Worm (Caenorhabditis elegans) whole organism, young adult: ENCODE measurements around the gene cest-6.

Source experiments
- B0035.1 ChIP-seq: sonication (generic microtip); optimal IDR thresholded peaks from 2 replicates; lab custom pipeline; 2016; ENCODE audit warnings: missing genetic modification characterization, mild to moderate bottlenecking, missing compliant biosample characterization, missing genotype, missing genetic modification reagents
- B0261.1 ChIP-seq: sonication (generic microtip); optimal IDR thresholded peaks from 2 replicates; lab custom pipeline; 2016; ENCODE audit warnings: mild to moderate bottlenecking, missing genetic modification characterization, moderate library complexity, missing compliant biosample characterization
- B0336.3 ChIP-seq: fragments of 200-800 bp; sonication (Bioruptor generic); IDR thresholded peaks from 2 replicates; pipeline ENCODE4 v1.3.6; 2022; ENCODE audit warnings: missing genetic modification characterization, missing compliant biosample characterization
- C06A6.2 ChIP-seq: fragments of 200-800 bp; sonication (Bioruptor generic); conservative IDR thresholded peaks from 2 replicates; pipeline ENCODE4 v1.3.6; 2022; ENCODE audit warnings: missing genetic modification characterization, missing compliant biosample characterization
- C17E4.6 ChIP-seq: fragments of 200-800 bp; sonication (Bioruptor generic); IDR thresholded peaks from 2 replicates; pipeline ENCODE4 v1.3.6; 2022; ENCODE audit warnings: missing genetic modification reagents, missing genetic modification characterization, missing compliant biosample characterization
- F10E7.11 ChIP-seq: sonication (generic microtip); optimal IDR thresholded peaks from 2 replicates; lab custom pipeline; 2017; ENCODE audit warnings: mild to moderate bottlenecking, missing genetic modification characterization, moderate library complexity, missing compliant biosample characterization
- F22D6.2 ChIP-seq: sonication (generic microtip); optimal IDR thresholded peaks from 2 replicates; lab custom pipeline; 2016; ENCODE audit warnings: mild to moderate bottlenecking, missing genetic modification characterization, missing compliant biosample characterization
- F23B12.7 ChIP-seq: sonication (generic microtip); optimal IDR thresholded peaks from 2 replicates; lab custom pipeline; 2017; ENCODE audit warnings: missing genetic modification characterization, mild to moderate bottlenecking, missing compliant biosample characterization, antibody characterized with exemption, moderate library complexity; ENCODE audit not compliant: insufficient read depth
- F57C9.4 ChIP-seq: sonication (generic microtip); optimal IDR thresholded peaks from 2 replicates; lab custom pipeline; 2017; ENCODE audit warnings: mild to moderate bottlenecking, missing genetic modification characterization, missing compliant biosample characterization
- K12H6.12 ChIP-seq: fragments of 200-800 bp; sonication (Bioruptor generic); optimal IDR thresholded peaks from 2 replicates; lab custom pipeline; 2018; ENCODE audit warnings: mild to moderate bottlenecking, missing genetic modification characterization, missing compliant biosample characterization
- Y53G8AR.9 ChIP-seq: fragments of 200-800 bp; sonication (Bioruptor generic); conservative IDR thresholded peaks from 2 replicates; pipeline ENCODE4 v1.3.6; 2022; ENCODE audit warnings: missing genetic modification reagents, missing genetic modification characterization, missing compliant biosample characterization
- Y67H2A.10 ChIP-seq: fragments of 200-800 bp; sonication (Bioruptor generic); conservative IDR thresholded peaks from 2 replicates; pipeline ENCODE4 v1.3.6; 2022; ENCODE audit warnings: missing genetic modification reagents, missing genetic modification characterization, missing compliant biosample characterization
- aptf-2 ChIP-seq: fragments of 200-800 bp; sonication (Bioruptor generic); conservative IDR thresholded peaks from 2 replicates; pipeline ENCODE4 v1.3.6; 2022; ENCODE audit warnings: missing genetic modification reagents, missing genetic modification characterization, missing compliant biosample characterization
- atf-7 ChIP-seq: sonication (generic microtip); optimal IDR thresholded peaks from 2 replicates; lab custom pipeline; 2017; ENCODE audit warnings: mild to moderate bottlenecking, missing genetic modification characterization, missing compliant biosample characterization
- attf-6 ChIP-seq: fragments of 200-800 bp; sonication (Bioruptor generic); IDR thresholded peaks from 2 replicates; pipeline ENCODE4 v1.3.6; 2022; ENCODE audit warnings: missing genetic modification reagents, missing genetic modification characterization, missing compliant biosample characterization
- cebp-1 ChIP-seq, 2 experiments: fragments of 200-800 bp in 1 of 2; sonication (Bioruptor generic) in 1 of 2; sonication (generic microtip) in 1 of 2; IDR thresholded peaks in 1 of 2; optimal IDR thresholded peaks in 1 of 2; 2 replicates each; pipeline versions ENCODE4 v1.3.6 to Lab custom; 2017 to 2022; ENCODE audit warnings: missing compliant biosample characterization in 2 of 2, missing genetic modification characterization in 2 of 2, mild to moderate bottlenecking in 1 of 2, missing genetic modification reagents in 1 of 2, moderate library complexity in 1 of 2
- cebp-2 ChIP-seq: fragments of 200-800 bp; sonication (Bioruptor generic); IDR thresholded peaks from 2 replicates; pipeline ENCODE4 v1.3.6; 2022; ENCODE audit warnings: missing genetic modification characterization, missing compliant biosample characterization
- ceh-79 ChIP-seq: sonication (generic microtip); optimal IDR thresholded peaks from 2 replicates; lab custom pipeline; 2017; ENCODE audit warnings: mild to moderate bottlenecking, missing genetic modification characterization, missing compliant biosample characterization
- chd-7 ChIP-seq: sonication (generic microtip); optimal IDR thresholded peaks from 2 replicates; lab custom pipeline; 2016; ENCODE audit warnings: mild to moderate bottlenecking, missing genetic modification characterization, moderate library complexity, missing compliant biosample characterization
- dox-1 ChIP-seq: fragments of 200-800 bp; sonication (Bioruptor generic); IDR thresholded peaks from 2 replicates; pipeline ENCODE4 v1.3.6; 2022; ENCODE audit warnings: missing genetic modification reagents, missing genetic modification characterization, missing compliant biosample characterization
- dpl-1 ChIP-seq: fragments of 150-350 bp; optimal IDR thresholded peaks from 2 replicates; lab custom pipeline; 2014; ENCODE audit warnings: missing biosample characterization, missing genetic modification reagents, missing genetic modification characterization
- efl-1 ChIP-seq: fragments of 150-350 bp; optimal IDR thresholded peaks from 2 replicates; lab custom pipeline; 2014; ENCODE audit warnings: missing biosample characterization, missing genetic modification reagents, missing genetic modification characterization
- ekl-4 ChIP-seq: fragments of 200-800 bp; sonication (Bioruptor generic); IDR thresholded peaks from 2 replicates; pipeline ENCODE4 v1.3.6; 2022; ENCODE audit warnings: missing genetic modification reagents, missing genetic modification characterization, missing compliant biosample characterization
- ets-4 ChIP-seq: fragments of 200-800 bp; sonication (Bioruptor generic); optimal IDR thresholded peaks from 2 replicates; lab custom pipeline; 2018; ENCODE audit warnings: mild to moderate bottlenecking, missing genetic modification characterization, missing compliant biosample characterization
- lag-1 ChIP-seq: fragments of 200-800 bp; sonication (Bioruptor generic); IDR thresholded peaks from 2 replicates; pipeline ENCODE4 v1.3.6; 2022; ENCODE audit warnings: missing genetic modification reagents, missing genetic modification characterization, missing compliant biosample characterization
- lin-26 ChIP-seq: fragments of 200-800 bp; sonication (Bioruptor generic); IDR thresholded peaks from 2 replicates; pipeline ENCODE4 v1.3.6; 2022; ENCODE audit warnings: missing genetic modification reagents, missing genetic modification characterization, missing compliant biosample characterization
- lin-35 ChIP-seq, 3 experiments: fragments of 150-350 bp in 2 of 3; sonication (generic microtip) in 1 of 3; optimal IDR thresholded peaks; 2 replicates each; lab custom pipeline; 2014 to 2018; ENCODE audit warnings: missing biosample characterization in 3 of 3, missing genetic modification characterization in 3 of 3, missing genetic modification reagents in 3 of 3
- lin-54 ChIP-seq: fragments of 200-800 bp; sonication (Bioruptor generic); optimal IDR thresholded peaks from 2 replicates; lab custom pipeline; 2018; ENCODE audit warnings: mild to moderate bottlenecking, missing genetic modification characterization, missing compliant biosample characterization
- madf-10 ChIP-seq: sonication (generic microtip); optimal IDR thresholded peaks from 2 replicates; lab custom pipeline; 2016; ENCODE audit warnings: mild to moderate bottlenecking, missing genetic modification characterization, missing compliant biosample characterization
- madf-3 ChIP-seq: fragments of 200-800 bp; sonication (Bioruptor generic); IDR thresholded peaks from 2 replicates; pipeline ENCODE4 v1.3.6; 2022; ENCODE audit warnings: missing genetic modification reagents, missing genetic modification characterization, missing compliant biosample characterization
- madf-8 ChIP-seq: fragments of 200-800 bp; sonication (Bioruptor generic); conservative IDR thresholded peaks from 2 replicates; pipeline ENCODE4 v1.3.6; 2022; ENCODE audit warnings: missing genetic modification reagents, missing genetic modification characterization, missing compliant biosample characterization
- mel-28 ChIP-seq: sonication (generic microtip); optimal IDR thresholded peaks from 2 replicates; lab custom pipeline; 2016; ENCODE audit warnings: borderline replicate concordance, mild to moderate bottlenecking, missing genetic modification characterization, missing compliant biosample characterization
- nhr-179 ChIP-seq: sonication (generic microtip); optimal IDR thresholded peaks from 2 replicates; lab custom pipeline; 2016; ENCODE audit warnings: mild to moderate bottlenecking, missing genetic modification characterization, missing compliant biosample characterization
- nhr-27 ChIP-seq: fragments of 200-800 bp; sonication (Bioruptor generic); optimal IDR thresholded peaks from 2 replicates; lab custom pipeline; 2018; ENCODE audit warnings: mild to moderate bottlenecking, missing genetic modification characterization, moderate library complexity, missing compliant biosample characterization
- nhr-80 ChIP-seq: sonication (generic microtip); optimal IDR thresholded peaks from 2 replicates; lab custom pipeline; 2016; ENCODE audit warnings: missing genetic modification characterization, missing compliant biosample characterization
- pbrm-1 ChIP-seq: fragments of 200-800 bp; sonication (Bioruptor generic); IDR thresholded peaks from 2 replicates; pipeline ENCODE4 v1.3.6; 2022; ENCODE audit warnings: missing genetic modification reagents, missing genetic modification characterization, missing compliant biosample characterization
- snpc-3.4 ChIP-seq: sonication (generic microtip); optimal IDR thresholded peaks from 2 replicates; lab custom pipeline; 2017; ENCODE audit warnings: missing genetic modification characterization, mild to moderate bottlenecking, missing compliant biosample characterization, antibody characterized with exemption, moderate library complexity, missing genotype, missing genetic modification reagents
- snpc-4 ChIP-seq, 5 experiments: fragments of 150-350 bp in 1 of 5; sonication (generic microtip) in 4 of 5; optimal IDR thresholded peaks; 2 replicates each; lab custom pipeline; 2014 to 2018; ENCODE audit warnings: missing genetic modification characterization in 5 of 5, missing biosample characterization in 3 of 5, antibody characterized with exemption in 2 of 5, mild to moderate bottlenecking in 2 of 5, missing compliant biosample characterization in 2 of 5, missing genotype in 2 of 5, moderate library complexity in 2 of 5, missing genetic modification reagents in 1 of 5
- tbp1 ChIP-seq: fragments of 200-800 bp; sonication (Bioruptor generic); optimal IDR thresholded peaks from 2 replicates; lab custom pipeline; 2018; ENCODE audit warnings: mild to moderate bottlenecking, missing genetic modification characterization, missing compliant biosample characterization
- tlf-1 ChIP-seq: fragments of 200-800 bp; sonication (Bioruptor generic); optimal IDR thresholded peaks from 2 replicates; lab custom pipeline; 2018; ENCODE audit warnings: mild to moderate bottlenecking, missing genetic modification characterization, missing compliant biosample characterization
- xnd-1 ChIP-seq: sonication (generic microtip); optimal IDR thresholded peaks from 2 replicates; lab custom pipeline; 2016; ENCODE audit warnings: missing genotype, missing genetic modification reagents, missing genetic modification characterization, missing compliant biosample characterization
- zfh-2 ChIP-seq: fragments of 200-800 bp; sonication (Bioruptor generic); conservative IDR thresholded peaks from 2 replicates; pipeline ENCODE4 v1.3.6; 2022; ENCODE audit warnings: missing genetic modification reagents, missing genetic modification characterization, missing compliant biosample characterization
- ztf-22 ChIP-seq: fragments of 200-800 bp; sonication (Bioruptor generic); optimal IDR thresholded peaks from 2 replicates; lab custom pipeline; 2018; ENCODE audit warnings: mild to moderate bottlenecking, missing genetic modification characterization, moderate library complexity, missing compliant biosample characterization
- ztf-26 ChIP-seq: sonication (generic microtip); optimal IDR thresholded peaks from 2 replicates; lab custom pipeline; 2017; ENCODE audit warnings: missing genetic modification characterization, missing compliant biosample characterization
- ztf-28 ChIP-seq: fragments of 200-800 bp; sonication (Bioruptor generic); IDR thresholded peaks from 2 replicates; pipeline ENCODE4 v1.3.6; 2022; ENCODE audit warnings: missing genetic modification reagents, missing genetic modification characterization, missing compliant biosample characterization
- ztf-3 ChIP-seq: fragments of 200-800 bp; sonication (Bioruptor generic); optimal IDR thresholded peaks from 2 replicates; lab custom pipeline; 2018; ENCODE audit warnings: mild to moderate bottlenecking, missing genetic modification characterization, missing compliant biosample characterization
- ztf-6 ChIP-seq: fragments of 200-800 bp; sonication (Bioruptor generic); IDR thresholded peaks from 2 replicates; pipeline ENCODE4 v1.3.6; 2022; ENCODE audit warnings: missing genetic modification reagents, missing genetic modification characterization, missing compliant biosample characterization

cest-6 gene

ce11 chrIV:6887601-6888099, 40.7 kb downstream of the cest-6 start, which contains the start of the genes T05A12.3 and T05A12.4 (continued):
- TF ChIP-seq aptf-2 (0 out of 2 replicates have a peak, but pooled peaks have one; percentile 35), madf-3 (GFP tag; lab: Robert Waterston, UW) (peak; percentile 79), zfh-2 (GFP tag; lab: Robert Waterston, UW) (no peak), mel-28 (tag; lab: Kevin White, UChicago) (no peak), ztf-3 (GFP tag; lab: Kevin White, UChicago) (no peak), atf-7 (no peak), attf-6 (GFP tag; lab: Robert Waterston, UW) (0 out of 2 replicates have a peak, but pooled peaks have one; percentile 35), lin-54 (GFP tag; lab: Kevin White, UChicago) (no peak), dox-1 (GFP tag; lab: Robert Waterston, UW) (no peak; the same call in 1 of the 2 replicates), nhr-27 (tag; lab: Kevin White, UChicago) (no peak), F23B12.7 (peak; percentile 36), nhr-80 (tag; lab: Kevin White, UChicago) (peak; percentile 22), tlf-1 (GFP tag; lab: Kevin White, UChicago) (no peak), lin-35 (GFP tag; optimal IDR thresholded peaks at IDR 0.05; lab: Kevin White, UChicago) (no peak), B0035.1 (tag; lab: Kevin White, UChicago) (no peak), ztf-28 (GFP tag; lab: Robert Waterston, UW) (no peak; the same call in 1 of the 2 replicates), ekl-4 (GFP tag; lab: Robert Waterston, UW) (no peak), F57C9.4 (no peak), K12H6.12 (tag; lab: Kevin White, UChicago) (no peak), ets-4 (GFP tag; lab: Kevin White, UChicago) (no peak), nhr-179 (tag; lab: Kevin White, UChicago) (no peak), F10E7.11 (no peak), F22D6.2 (tag; lab: Kevin White, UChicago) (no peak), Y53G8AR.9 (no peak), B0336.3 (no peak), Y67H2A.10 (GFP tag; lab: Robert Waterston, UW) (no peak), C06A6.2 (no peak), pbrm-1 (GFP tag; lab: Robert Waterston, UW) (peak; percentile 85), cebp-1 (GFP tag; IDR thresholded peaks at IDR 0.05; lab: Robert Waterston, UW) (no peak), cebp-1 (tag; optimal IDR thresholded peaks at IDR 0.05; lab: Kevin White, UChicago) (no peak), xnd-1 (tag; lab: Kevin White, UChicago) (no peak), ztf-6 (GFP tag; lab: Robert Waterston, UW) (0 out of 2 replicates have a peak, but pooled peaks have one; percentile 55), B0261.1 (no peak), lag-1 (GFP tag; lab: Robert Waterston, UW) (no peak), tbp1 (GFP tag; lab: Kevin White, UChicago) (no peak), chd-7 (tag; lab: Kevin White, UChicago) (no peak), efl-1 (peak; percentile 5), ceh-79 (tag; lab: Kevin White, UChicago) (no peak), lin-26 (no peak), dpl-1 (GFP tag; lab: Kevin White, UChicago) (no peak), snpc-3.4 (tag; lab: Kevin White, UChicago) (no peak), madf-8 (GFP tag; lab: Robert Waterston, UW) (peak; percentile 58), cebp-2 (GFP tag; lab: Robert Waterston, UW) (no peak), madf-10 (tag; lab: Kevin White, UChicago) (no peak), C17E4.6 (GFP tag; lab: Robert Waterston, UW) (peak; percentile 65; the same call in 1 of the 2 replicates), snpc-4 (GFP tag; optimal IDR thresholded peaks at IDR 0.05; lab: Kevin White, UChicago) (peak; percentile 68), snpc-4 (tag; optimal IDR thresholded peaks at IDR 0.05; lab: Kevin White, UChicago) (peak in 3 of 4 experiments; percentile 75 to 86 (median 85)), ztf-22 (GFP tag; lab: Kevin White, UChicago) (no peak), ztf-26 (tag; lab: Kevin White, UChicago) (no peak)
